Worm (Caenorhabditis elegans) whole organism, mixed stage, embryonic: ENCODE data around the gene F56C3.10.
"Not testable (repeated sequence)": the region's sequence is repeated elsewhere in the genome, so short reads cannot be mapped to it uniquely, and the experiment has no call there.

Source experiments
- M03D4.4 ChIP-seq: sonication (generic microtip); optimal IDR thresholded peaks from 2 replicates; lab custom pipeline; 2017; ENCODE audit warnings: mild to moderate bottlenecking, missing genetic modification characterization, missing compliant biosample characterization
- bed-3 ChIP-seq: fragments of 200-800 bp; sonication (Bioruptor generic); optimal IDR thresholded peaks from 3 replicates; lab custom pipeline; 2018; ENCODE audit warnings: mild to moderate bottlenecking, missing genetic modification characterization, moderate library complexity, missing compliant biosample characterization
- ceh-39 ChIP-seq: fragments of 150-350 bp; optimal IDR thresholded peaks from 2 replicates; lab custom pipeline; 2014; ENCODE audit warnings: missing biosample characterization, missing genetic modification characterization
- ceh-43 ChIP-seq: fragments of 200-800 bp; sonication (Bioruptor generic); optimal IDR thresholded peaks from 2 replicates; lab custom pipeline; 2018; ENCODE audit warnings: mild to moderate bottlenecking, missing genetic modification characterization, moderate library complexity, missing compliant biosample characterization
- ceh-83 ChIP-seq: fragments of 200-800 bp; sonication (Bioruptor generic); optimal IDR thresholded peaks from 2 replicates; lab custom pipeline; 2018; ENCODE audit warnings: mild to moderate bottlenecking, missing genetic modification characterization, missing compliant biosample characterization
- cnd-1 ChIP-seq: fragments of 200-800 bp; sonication (Bioruptor generic); optimal IDR thresholded peaks from 2 replicates; lab custom pipeline; 2018; ENCODE audit warnings: mild to moderate bottlenecking, missing genetic modification characterization, missing compliant biosample characterization
- drap-1 ChIP-seq: fragments of 200-800 bp; sonication (Bioruptor generic); optimal IDR thresholded peaks from 3 replicates; lab custom pipeline; 2018; ENCODE audit warnings: mild to moderate bottlenecking, missing genetic modification characterization, missing compliant biosample characterization
- elt-1 ChIP-seq: sonication (generic microtip); optimal IDR thresholded peaks from 2 replicates; lab custom pipeline; 2017; ENCODE audit warnings: missing genetic modification characterization, mild to moderate bottlenecking, missing compliant biosample characterization, antibody characterized with exemption, moderate library complexity, borderline replicate concordance; ENCODE audit not compliant: insufficient read depth
- flh-1 ChIP-seq: fragments of 200-800 bp; sonication (Bioruptor generic); optimal IDR thresholded peaks from 2 replicates; lab custom pipeline; 2018; ENCODE audit warnings: mild to moderate bottlenecking, missing genetic modification characterization, moderate library complexity, missing compliant biosample characterization
- ham-2 ChIP-seq: fragments of 200-800 bp; sonication (Bioruptor generic); optimal IDR thresholded peaks from 2 replicates; lab custom pipeline; 2018; ENCODE audit warnings: mild to moderate bottlenecking, missing genetic modification characterization, missing compliant biosample characterization
- hlh-1 ChIP-seq: fragments of 150-350 bp; optimal IDR thresholded peaks from 2 replicates; lab custom pipeline; 2014; ENCODE audit warnings: missing biosample characterization, missing genetic modification reagents, missing genetic modification characterization
- lin-13 ChIP-seq: fragments of 150-350 bp; optimal IDR thresholded peaks from 2 replicates; lab custom pipeline; 2014; ENCODE audit warnings: missing biosample characterization, missing genetic modification characterization
- lin-32 ChIP-seq: fragments of 200-800 bp; sonication (Bioruptor generic); optimal IDR thresholded peaks from 2 replicates; lab custom pipeline; 2018; ENCODE audit warnings: mild to moderate bottlenecking, missing genetic modification characterization, missing compliant biosample characterization
- lsy-2 ChIP-seq: fragments of 150-350 bp; optimal IDR thresholded peaks from 2 replicates; lab custom pipeline; 2014; ENCODE audit warnings: missing biosample characterization, missing genetic modification characterization
- mab-5 ChIP-seq: fragments of 150-350 bp; optimal IDR thresholded peaks from 2 replicates; lab custom pipeline; 2014; ENCODE audit warnings: missing biosample characterization, missing genetic modification characterization
- mls-2 ChIP-seq: sonication (generic microtip); optimal IDR thresholded peaks from 2 replicates; lab custom pipeline; 2016; ENCODE audit warnings: mild to moderate bottlenecking, missing genetic modification characterization, moderate library complexity, missing compliant biosample characterization
- nhr-12 ChIP-seq: fragments of 150-350 bp; optimal IDR thresholded peaks from 2 replicates; lab custom pipeline; 2014; ENCODE audit warnings: missing biosample characterization, missing genetic modification characterization
- nhr-2 ChIP-seq: fragments of 150-350 bp; optimal IDR thresholded peaks from 2 replicates; lab custom pipeline; 2014; ENCODE audit warnings: missing biosample characterization, missing genetic modification characterization
- nhr-237 ChIP-seq: fragments of 150-350 bp; optimal IDR thresholded peaks from 2 replicates; lab custom pipeline; 2014; ENCODE audit warnings: missing biosample characterization, missing genetic modification characterization
- nhr-76 ChIP-seq: sonication (generic microtip); optimal IDR thresholded peaks from 2 replicates; lab custom pipeline; 2017; ENCODE audit warnings: missing biosample characterization, missing genetic modification characterization
- pha-4 ChIP-seq: fragments of 150-350 bp; optimal IDR thresholded peaks from 2 replicates; lab custom pipeline; 2018; ENCODE audit warnings: missing biosample characterization, missing genetic modification reagents, missing genetic modification characterization
- sem-2 ChIP-seq: fragments of 200-800 bp; sonication (Bioruptor generic); optimal IDR thresholded peaks from 2 replicates; lab custom pipeline; 2018; ENCODE audit warnings: mild to moderate bottlenecking, missing genetic modification characterization, missing compliant biosample characterization
- snpc-4 ChIP-seq: fragments of 150-350 bp; optimal IDR thresholded peaks from 2 replicates; lab custom pipeline; 2014; ENCODE audit warnings: missing biosample characterization, missing genetic modification characterization
- sptf-1 ChIP-seq: sonication (generic microtip); optimal IDR thresholded peaks from 2 replicates; lab custom pipeline; 2017; ENCODE audit warnings: mild to moderate bottlenecking, missing genetic modification characterization, moderate library complexity, missing compliant biosample characterization
- unc-120 ChIP-seq: sonication (generic microtip); optimal IDR thresholded peaks from 2 replicates; lab custom pipeline; 2017; ENCODE audit warnings: missing genetic modification characterization, missing compliant biosample characterization; ENCODE audit not compliant: poor library complexity, severe bottlenecking
- unc-62 ChIP-seq: fragments of 150-350 bp; optimal IDR thresholded peaks from 2 replicates; lab custom pipeline; 2014; ENCODE audit warnings: missing biosample characterization, missing genetic modification reagents, missing genetic modification characterization
- zip-8 ChIP-seq: fragments of 150-350 bp; optimal IDR thresholded peaks from 2 replicates; lab custom pipeline; 2014; ENCODE audit warnings: missing biosample characterization, missing genetic modification characterization
- ztf-11 ChIP-seq: fragments of 150-350 bp; optimal IDR thresholded peaks from 2 replicates; lab custom pipeline; 2014; ENCODE audit warnings: missing biosample characterization, missing genetic modification characterization

Gene F56C3.10

ce11 chrX:1381565-1381964, at the start of gene F56C3.10:
Gene F56C3.10, minus strand, starts transcription at chrX:1381665.
- TF ChIP-seq lin-32 (GFP tag; lab: Kevin White, UChicago) (no peak), elt-1 (tag; lab: Kevin White, UChicago) (no peak), lsy-2 (tag; lab: Kevin White, UChicago) (no peak), bed-3 (GFP tag; lab: Kevin White, UChicago) (no peak), flh-1 (no peak), zip-8 (tag; lab: Kevin White, UChicago) (no peak), cnd-1 (no peak), lin-13 (tag; lab: Kevin White, UChicago) (no peak), ceh-39 (no peak), unc-62 (GFP tag; lab: Kevin White, UChicago) (no peak), mab-5 (tag; lab: Kevin White, UChicago) (no peak), ceh-83 (no peak), unc-120 (no peak)

ce11 chrX:1430707-1431106, 49.2 kb upstream of the F56C3.10 start, which contains the start of gene F19G12.1:
Gene F19G12.1, plus strand, starts transcription at chrX:1431007.
- TF ChIP-seq bed-3 (GFP tag; lab: Kevin White, UChicago); nhr-2 (tag; lab: Kevin White, UChicago); sptf-1 (tag; lab: Kevin White, UChicago): not testable (repeated sequence)

ce11 chrX:1426425-1426824, 45.0 kb upstream of the F56C3.10 start, which contains the start of gene F19G12.11:
Gene F19G12.11, minus strand, starts transcription at chrX:1426525.
- TF ChIP-seq ceh-39 (no peak), nhr-237 (tag; lab: Kevin White, UChicago) (no peak), zip-8 (tag; lab: Kevin White, UChicago) (no peak), ceh-43 (GFP tag; lab: Kevin White, UChicago) (no peak), snpc-4 (no peak), M03D4.4 (no peak), lin-32 (GFP tag; lab: Kevin White, UChicago) (no peak), bed-3 (GFP tag; lab: Kevin White, UChicago) (no peak), unc-120 (no peak), flh-1 (no peak)

ce11 chrX:1424509-1424908, 43.0 kb upstream of the F56C3.10 start, which contains the start of gene F19G12.3:
Gene F19G12.3, plus strand, starts transcription at chrX:1424809.
- TF ChIP-seq cnd-1: no peak
- no peak for TF ChIP-seq snpc-4
- no peak for TF ChIP-seq hlh-1 (tag; lab: Kevin White, UChicago)
- TF ChIP-seq pha-4 (tag; lab: Kevin White, UChicago): no peak
- no peak for TF ChIP-seq ham-2 (GFP tag; lab: Kevin White, UChicago)
- TF ChIP-seq nhr-237 (tag; lab: Kevin White, UChicago): no peak
- TF ChIP-seq ztf-11: no peak
- TF ChIP-seq mab-5 (tag; lab: Kevin White, UChicago): no peak
- TF ChIP-seq zip-8 (tag; lab: Kevin White, UChicago): no peak
- TF ChIP-seq sem-2 (GFP tag; lab: Kevin White, UChicago): no peak
- no peak for TF ChIP-seq unc-120
- TF ChIP-seq sptf-1 (tag; lab: Kevin White, UChicago): no peak
- TF ChIP-seq mls-2 (tag; lab: Kevin White, UChicago): no peak
- no peak for TF ChIP-seq flh-1
- no peak for TF ChIP-seq bed-3 (GFP tag; lab: Kevin White, UChicago)
- TF ChIP-seq nhr-12 (tag; lab: Kevin White, UChicago): no peak

ce11 chrX:1420524-1420923, 39.1 kb upstream of the F56C3.10 start:
- TF ChIP-seq snpc-4: no peak
- no peak for TF ChIP-seq zip-8 (tag; lab: Kevin White, UChicago)
- no peak for TF ChIP-seq ztf-11
- TF ChIP-seq drap-1 (GFP tag; lab: Kevin White, UChicago): no peak
- TF ChIP-seq, all 35 proteins: peak for 0

- TF ChIP-seq mab-5 (tag; lab: Kevin White, UChicago) (no peak), unc-120 (no peak), nhr-76 (no peak), zip-8 (tag; lab: Kevin White, UChicago) (no peak), nhr-237 (tag; lab: Kevin White, UChicago) (no peak), snpc-4 (no peak), flh-1 (no peak), ceh-83 (no peak)
Observed at ce11 chrX:1419163-1419696, 37.8 kb upstream of the F56C3.10 start, which contains the start of gene F19G12.9. Gene F19G12.9, plus strand, starts transcription at chrX:1419213.
